Worm (Caenorhabditis elegans) whole organism, late embryonic: ENCODE measurements around the gene chil-4.

Experiments used
- K02D7.2 ChIP-seq: sonication (generic microtip); optimal IDR thresholded peaks from 2 replicates; lab custom pipeline; 2017; ENCODE audit warnings: mild to moderate bottlenecking, missing genetic modification characterization, missing compliant biosample characterization
- K09A11.1 ChIP-seq: sonication (generic microtip); optimal IDR thresholded peaks from 2 replicates; lab custom pipeline; 2017; ENCODE audit warnings: antibody characterized with exemption, mild to moderate bottlenecking, missing genetic modification characterization, missing compliant biosample characterization; ENCODE audit not compliant: insufficient read depth
- ceh-14 ChIP-seq: sonication (generic microtip); optimal IDR thresholded peaks from 2 replicates; lab custom pipeline; 2016; ENCODE audit warnings: missing genotype, missing genetic modification characterization, missing compliant biosample characterization
- ceh-18 ChIP-seq: sonication (generic microtip); optimal IDR thresholded peaks from 2 replicates; lab custom pipeline; 2016; ENCODE audit warnings: missing genetic modification characterization, missing compliant biosample characterization
- ceh-19 ChIP-seq: fragments of 200-800 bp; sonication (Bioruptor generic); optimal IDR thresholded peaks from 2 replicates; lab custom pipeline; 2018; ENCODE audit warnings: mild to moderate bottlenecking, missing genetic modification characterization, missing compliant biosample characterization
- ceh-2 ChIP-seq: sonication (generic microtip); optimal IDR thresholded peaks from 2 replicates; lab custom pipeline; 2016; ENCODE audit warnings: missing genotype, missing genetic modification characterization, missing compliant biosample characterization
- ceh-45 ChIP-seq: fragments of 200-800 bp; sonication (Bioruptor generic); IDR thresholded peaks from 2 replicates; pipeline ENCODE4 v1.3.6; 2022; ENCODE audit warnings: missing genetic modification reagents, missing genetic modification characterization, missing compliant biosample characterization
- ceh-48 ChIP-seq: sonication (generic microtip); optimal IDR thresholded peaks from 2 replicates; lab custom pipeline; 2016; ENCODE audit warnings: missing genetic modification characterization, inconsistent platforms, missing compliant biosample characterization
- elt-4 ChIP-seq: sonication (generic microtip); optimal IDR thresholded peaks from 2 replicates; lab custom pipeline; 2016; ENCODE audit warnings: missing genetic modification characterization, missing compliant biosample characterization
- ets-4 ChIP-seq: sonication (generic microtip); optimal IDR thresholded peaks from 2 replicates; lab custom pipeline; 2016; ENCODE audit warnings: missing genetic modification characterization, missing compliant biosample characterization
- fax-1 ChIP-seq: sonication (generic microtip); optimal IDR thresholded peaks from 2 replicates; lab custom pipeline; 2016; ENCODE audit warnings: missing genotype, missing genetic modification characterization, missing compliant biosample characterization
- fkh-10 ChIP-seq: fragments of 150-350 bp; optimal IDR thresholded peaks from 2 replicates; lab custom pipeline; 2014; ENCODE audit warnings: missing biosample characterization, missing genetic modification reagents, missing genetic modification characterization
- fkh-6 ChIP-seq: sonication (generic microtip); optimal IDR thresholded peaks from 2 replicates; lab custom pipeline; 2016; ENCODE audit warnings: missing genetic modification characterization, missing compliant biosample characterization
- hlh-30 ChIP-seq: sonication (generic microtip); optimal IDR thresholded peaks from 2 replicates; lab custom pipeline; 2017; ENCODE audit warnings: antibody characterized with exemption, missing genetic modification characterization, missing compliant biosample characterization; ENCODE audit not compliant: insufficient read depth
- lim-6 ChIP-seq: sonication (generic microtip); optimal IDR thresholded peaks from 2 replicates; lab custom pipeline; 2016; ENCODE audit warnings: missing genetic modification characterization, missing compliant biosample characterization
- lin-11 ChIP-seq: fragments of 200-800 bp; sonication (Bioruptor generic); optimal IDR thresholded peaks from 2 replicates; lab custom pipeline; 2018; ENCODE audit warnings: mild to moderate bottlenecking, missing genetic modification characterization, missing compliant biosample characterization
- madf-2 ChIP-seq: sonication (generic microtip); optimal IDR thresholded peaks from 2 replicates; lab custom pipeline; 2017; ENCODE audit warnings: missing genetic modification characterization, missing compliant biosample characterization
- mec-3 ChIP-seq: sonication (generic microtip); optimal IDR thresholded peaks from 2 replicates; lab custom pipeline; 2016; ENCODE audit warnings: borderline replicate concordance, missing genetic modification characterization, missing compliant biosample characterization
- nfya-1 ChIP-seq: sonication (generic microtip); optimal IDR thresholded peaks from 2 replicates; lab custom pipeline; 2017; ENCODE audit warnings: missing genetic modification characterization, mild to moderate bottlenecking, missing compliant biosample characterization, antibody characterized with exemption, moderate library complexity
- odd-2 ChIP-seq: sonication (generic microtip); optimal IDR thresholded peaks from 2 replicates; lab custom pipeline; 2017; ENCODE audit warnings: antibody characterized with exemption, mild to moderate bottlenecking, missing genetic modification characterization, missing compliant biosample characterization
- pag-3 ChIP-seq: sonication (generic microtip); optimal IDR thresholded peaks from 2 replicates; lab custom pipeline; 2016; ENCODE audit warnings: missing compliant biosample characterization, missing genetic modification characterization, borderline replicate concordance
- pax-1 ChIP-seq: fragments of 150-350 bp; optimal IDR thresholded peaks from 2 replicates; lab custom pipeline; 2014; ENCODE audit warnings: missing biosample characterization, missing genetic modification characterization
- pqm-1 ChIP-seq: sonication (generic microtip); optimal IDR thresholded peaks from 2 replicates; lab custom pipeline; 2016; ENCODE audit warnings: missing genetic modification characterization, missing compliant biosample characterization
- pros-1 ChIP-seq: fragments of 150-350 bp; optimal IDR thresholded peaks from 2 replicates; lab custom pipeline; 2014; ENCODE audit warnings: missing biosample characterization, missing genetic modification reagents, missing genetic modification characterization
- rnt-1 ChIP-seq: sonication (generic microtip); optimal IDR thresholded peaks from 2 replicates; lab custom pipeline; 2016; ENCODE audit warnings: missing genetic modification characterization, missing compliant biosample characterization
- tbx-2 ChIP-seq: sonication (generic microtip); optimal IDR thresholded peaks from 2 replicates; lab custom pipeline; 2016; ENCODE audit warnings: missing genetic modification characterization, missing compliant biosample characterization
- tbx-7 ChIP-seq: sonication (generic microtip); optimal IDR thresholded peaks from 2 replicates; lab custom pipeline; 2016; ENCODE audit warnings: missing genotype, missing genetic modification characterization, missing compliant biosample characterization
- ttx-3 ChIP-seq: sonication (generic microtip); optimal IDR thresholded peaks from 2 replicates; lab custom pipeline; 2016; ENCODE audit warnings: missing genetic modification reagents, missing genetic modification characterization, missing compliant biosample characterization
- unc-3 ChIP-seq, 2 experiments: fragments of 200-800 bp in 1 of 2; sonication (Bioruptor generic) in 1 of 2; sonication (generic microtip) in 1 of 2; conservative IDR thresholded peaks in 1 of 2; optimal IDR thresholded peaks in 1 of 2; 2 replicates each; pipeline versions ENCODE4 v1.3.6 to Lab custom; 2016 to 2022; ENCODE audit warnings: missing compliant biosample characterization in 2 of 2, missing genetic modification characterization in 2 of 2, missing genetic modification reagents in 1 of 2
- unc-42 ChIP-seq: sonication (generic microtip); optimal IDR thresholded peaks from 2 replicates; lab custom pipeline; 2016; ENCODE audit warnings: missing genotype, missing genetic modification characterization, missing compliant biosample characterization
- unc-55 ChIP-seq: sonication (generic microtip); optimal IDR thresholded peaks from 2 replicates; lab custom pipeline; 2017; ENCODE audit warnings: missing biosample characterization, missing genetic modification reagents, missing genetic modification characterization
- unc-86 ChIP-seq: sonication (generic microtip); optimal IDR thresholded peaks from 2 replicates; lab custom pipeline; 2016; ENCODE audit warnings: missing genetic modification characterization, missing compliant biosample characterization

The chil-4 gene

ce11 chrII:9841985-9842505 is 13.5 kb downstream of the chil-4 start, which contains the start of gene rnh-1.2:
Gene rnh-1.2, minus strand, starts transcription at chrII:9842035.
- TF ChIP-seq rnt-1 (tag; lab: Kevin White, UChicago) (no peak), pqm-1 (tag; lab: Kevin White, UChicago) (no peak), ceh-45 (GFP tag; lab: Robert Waterston, UW) (no peak), ceh-18 (no peak), ceh-48 (tag; lab: Kevin White, UChicago) (no peak), elt-4 (tag; lab: Kevin White, UChicago) (no peak), unc-3 (GFP tag; conservative IDR thresholded peaks at IDR 0.05; lab: Robert Waterston, UW) (no peak), unc-3 (tag; optimal IDR thresholded peaks at IDR 0.05; lab: Kevin White, UChicago) (no peak), unc-42 (no peak), fkh-6 (tag; lab: Kevin White, UChicago) (no peak), unc-86 (tag; lab: Kevin White, UChicago) (no peak), unc-55 (GFP tag; lab: Kevin White, UChicago) (no peak), fkh-10 (GFP tag; lab: Kevin White, UChicago) (no peak), odd-2 (tag; lab: Kevin White, UChicago) (no peak), ceh-2 (tag; lab: Kevin White, UChicago) (no peak), ceh-19 (GFP tag; lab: Kevin White, UChicago) (no peak)
- TF ChIP-seq, all 69 proteins: peak for 0

ce11 chrII:9840313-9840712 is 15.2 kb downstream of the chil-4 start, which contains the start of gene ZK938.11:
Gene ZK938.11, minus strand, starts transcription at chrII:9840413.
- TF ChIP-seq tbx-2 (tag; lab: Kevin White, UChicago) (no peak), unc-86 (tag; lab: Kevin White, UChicago) (no peak), fkh-10 (GFP tag; lab: Kevin White, UChicago) (no peak), ceh-18 (no peak)

- TF ChIP-seq pag-3 (tag; lab: Kevin White, UChicago) (no peak), K02D7.2 (tag; lab: Kevin White, UChicago) (no peak), fkh-10 (GFP tag; lab: Kevin White, UChicago) (no peak), lim-6 (tag; lab: Kevin White, UChicago) (no peak), lin-11 (tag; lab: Kevin White, UChicago) (no peak), ceh-14 (tag; lab: Kevin White, UChicago) (peak; percentile 40), K09A11.1 (tag; lab: Kevin White, UChicago) (no peak), pax-1 (tag; lab: Kevin White, UChicago) (no peak), ets-4 (tag; lab: Kevin White, UChicago) (no peak), madf-2 (tag; lab: Kevin White, UChicago) (no peak), hlh-30 (tag; lab: Kevin White, UChicago) (no peak), mec-3 (tag; lab: Kevin White, UChicago) (no peak), unc-42 (peak; percentile 91), nfya-1 (tag; lab: Kevin White, UChicago) (peak; percentile 9)
Observed at ce11 chrII:9838260-9838935, 17.1 kb downstream of the chil-4 start, which contains the start of gene arrd-4. Gene arrd-4, minus strand, starts transcription at chrII:9838310.

- TF ChIP-seq unc-55 (GFP tag; lab: Kevin White, UChicago), result no peak
- no peak for TF ChIP-seq unc-86 (tag; lab: Kevin White, UChicago)
- no peak for TF ChIP-seq ttx-3 (tag; lab: Kevin White, UChicago)
- TF ChIP-seq pqm-1 (tag; lab: Kevin White, UChicago), result no peak
- TF ChIP-seq tbx-7 (tag; lab: Kevin White, UChicago), result no peak
- no peak for TF ChIP-seq pros-1 (tag; lab: Kevin White, UChicago)
- TF ChIP-seq fax-1 (tag; lab: Kevin White, UChicago), result no peak
- no peak for TF ChIP-seq K02D7.2 (tag; lab: Kevin White, UChicago)
Observed at ce11 chrII:9835958-9836357, 19.6 kb downstream of the chil-4 start.
